Worm (Caenorhabditis elegans): ENCODE measurements around the gene nuo-3.

DNA sequence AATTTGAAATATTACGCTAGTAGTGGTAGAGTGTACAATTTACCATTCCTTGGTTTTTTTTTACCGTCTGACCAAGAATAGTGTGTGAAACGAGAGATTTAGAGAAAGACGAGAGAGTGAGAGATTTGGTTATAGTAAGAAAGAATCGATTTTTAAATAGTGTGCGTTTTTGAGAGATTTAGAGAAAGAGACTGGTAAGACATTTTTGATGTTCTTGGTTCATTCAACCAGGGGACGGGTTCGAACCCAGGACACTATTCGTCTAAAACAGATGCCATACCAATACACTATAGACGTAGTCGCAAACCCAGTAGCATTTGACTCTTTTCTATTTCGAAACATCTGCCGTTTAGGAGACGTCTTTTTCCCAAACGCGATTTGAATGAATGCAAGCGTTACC, 40.8 kb upstream of the nuo-3 start:
- no peak for TF ChIP-seq let-526 (GFP tag; IDR thresholded peaks at IDR 0.05)
- TF ChIP-seq cebp-2 (GFP tag; IDR thresholded peaks at IDR 0.05) = no peak
- TF ChIP-seq atf-7 (tag; optimal IDR thresholded peaks at IDR 0.05) = no peak
